Fruit fly (Drosophila melanogaster) whole organism, embryonic: ENCODE data around the gene nSMase.
A peak's percentile ranks its signal among the peaks of the same experiment; 100 is the strongest.

ENCODE experiments used
- Bteb2 ChIP-seq: fragments of 200-800 bp; sonication (Bioruptor generic); optimal IDR thresholded peaks from 2 replicates; lab custom pipeline; 2016; ENCODE audit warnings: missing biosample characterization, missing genetic modification characterization
- CG10543 ChIP-seq: fragments of 200-800 bp; sonication (Bioruptor generic); optimal IDR thresholded peaks from 3 replicates; lab custom pipeline; 2017; ENCODE audit warnings: missing biosample characterization, mild to moderate bottlenecking, missing genetic modification characterization, moderate library complexity
- CG10959 ChIP-seq: fragments of 200-800 bp; sonication (Bioruptor generic); IDR thresholded peaks from 2 replicates; pipeline ENCODE4 v1.3.6; 2022; ENCODE audit warnings: missing biosample characterization, missing genetic modification characterization
- CG11398 ChIP-seq: fragments of 200-800 bp; sonication (Bioruptor generic); optimal IDR thresholded peaks from 2 replicates; lab custom pipeline; 2016; ENCODE audit warnings: missing biosample characterization, missing genetic modification characterization
- CG12942 ChIP-seq: fragments of 200-800 bp; sonication (Bioruptor generic); optimal IDR thresholded peaks from 3 replicates; lab custom pipeline; 2016; ENCODE audit warnings: missing biosample characterization, missing genetic modification characterization
- CG15073 ChIP-seq: fragments of 200-800 bp; sonication (Bioruptor generic); optimal IDR thresholded peaks from 2 replicates; lab custom pipeline; 2016; ENCODE audit warnings: missing biosample characterization, missing genetic modification characterization
- CG15514 ChIP-seq: fragments of 200-800 bp; sonication (Bioruptor generic); optimal IDR thresholded peaks from 3 replicates; lab custom pipeline; 2017; ENCODE audit warnings: missing biosample characterization, missing genetic modification characterization, mild to moderate bottlenecking, moderate library complexity, missing genetic modification reagents
- CG1602 ChIP-seq: fragments of 200-800 bp; sonication (Bioruptor generic); optimal IDR thresholded peaks from 3 replicates; lab custom pipeline; 2016; ENCODE audit warnings: missing biosample characterization, missing genetic modification characterization
- CG1792 ChIP-seq: fragments of 200-800 bp; sonication (Bioruptor generic); optimal IDR thresholded peaks from 2 replicates; lab custom pipeline; 2016; ENCODE audit warnings: missing biosample characterization, missing genetic modification characterization
- CG18476 ChIP-seq: fragments of 200-800 bp; sonication (Bioruptor generic); optimal IDR thresholded peaks from 2 replicates; lab custom pipeline; 2016; ENCODE audit warnings: missing biosample characterization, mild to moderate bottlenecking, missing genetic modification characterization
- CG2875 ChIP-seq: fragments of 200-800 bp; sonication (Bioruptor generic); optimal IDR thresholded peaks from 2 replicates; lab custom pipeline; 2017; ENCODE audit warnings: missing biosample characterization, mild to moderate bottlenecking, missing genetic modification characterization, missing genetic modification reagents
- CG3065 ChIP-seq: fragments of 200-800 bp; sonication (Bioruptor generic); optimal IDR thresholded peaks from 2 replicates; lab custom pipeline; 2016; ENCODE audit warnings: missing biosample characterization, missing genetic modification characterization
- CG31441 ChIP-seq: fragments of 200-800 bp; sonication (Bioruptor generic); IDR thresholded peaks from 2 replicates; pipeline ENCODE4 v1.3.6; 2022; ENCODE audit warnings: missing biosample characterization, missing genetic modification characterization
- CG7357 ChIP-seq: fragments of 200-800 bp; sonication (Bioruptor generic); IDR thresholded peaks from 3 replicates; pipeline ENCODE4 v1.3.6; 2022; ENCODE audit warnings: missing biosample characterization, missing genetic modification characterization
- CG7786 ChIP-seq: fragments of 200-800 bp; sonication (Bioruptor generic); optimal IDR thresholded peaks from 2 replicates; lab custom pipeline; 2016; ENCODE audit warnings: missing biosample characterization, missing genetic modification characterization
- CG8281 ChIP-seq: fragments of 200-800 bp; sonication (Bioruptor generic); optimal IDR thresholded peaks from 2 replicates; lab custom pipeline; 2018; ENCODE audit warnings: missing biosample characterization, mild to moderate bottlenecking, missing genetic modification characterization, moderate library complexity
- CG8944 ChIP-seq: fragments of 200-800 bp; sonication (Bioruptor generic); optimal IDR thresholded peaks from 3 replicates; lab custom pipeline; 2016; ENCODE audit warnings: missing biosample characterization, missing genetic modification characterization
- D19B ChIP-seq: fragments of 200-800 bp; sonication (Bioruptor generic); optimal IDR thresholded peaks from 2 replicates; lab custom pipeline; 2017; ENCODE audit warnings: missing biosample characterization, mild to moderate bottlenecking, missing genetic modification characterization
- E2f1 ChIP-seq: fragments of 200-800 bp; sonication (Bioruptor generic); IDR thresholded peaks from 2 replicates; pipeline ENCODE4 v1.3.6; 2022; ENCODE audit warnings: missing biosample characterization, missing genetic modification characterization
- Hey ChIP-seq: fragments of 200-800 bp; sonication (Bioruptor generic); optimal IDR thresholded peaks from 3 replicates; lab custom pipeline; 2018; ENCODE audit warnings: missing biosample characterization, mild to moderate bottlenecking, missing genetic modification characterization
- Hmr ChIP-seq: fragments of 200-800 bp; sonication (Bioruptor generic); optimal IDR thresholded peaks from 3 replicates; lab custom pipeline; 2017; ENCODE audit warnings: mild to moderate bottlenecking, missing biosample characterization, missing genetic modification reagents, missing genetic modification characterization
- Hr51 ChIP-seq, 2 experiments: fragments of 200-800 bp; sonication (Bioruptor generic); optimal IDR thresholded peaks; 2 replicates in 1 of 2; 3 replicates in 1 of 2; lab custom pipeline; 2016 to 2018; ENCODE audit warnings: missing biosample characterization in 2 of 2, missing genetic modification characterization in 2 of 2, mild to moderate bottlenecking in 1 of 2, moderate library complexity in 1 of 2
- Kr ChIP-seq: fragments of 200-800 bp; sonication (Bioruptor generic); optimal IDR thresholded peaks from 2 replicates; lab custom pipeline; 2017; ENCODE audit warnings: missing biosample characterization, mild to moderate bottlenecking, missing genetic modification characterization
- Max ChIP-seq: fragments of 200-800 bp; sonication (Bioruptor generic); optimal IDR thresholded peaks from 2 replicates; lab custom pipeline; 2016; ENCODE audit warnings: missing biosample characterization, mild to moderate bottlenecking, missing genetic modification characterization
- Myb ChIP-seq: fragments of 200-800 bp; sonication (Bioruptor generic); optimal IDR thresholded peaks from 2 replicates; lab custom pipeline; 2016; ENCODE audit warnings: missing biosample characterization, missing genetic modification characterization
- Nf-YC ChIP-seq: fragments of 200-800 bp; optimal IDR thresholded peaks from 3 replicates; lab custom pipeline; 2019; ENCODE audit warnings: missing biosample characterization, mild to moderate bottlenecking, missing genetic modification characterization, moderate library complexity
- PHDP ChIP-seq: fragments of 200-800 bp; sonication (Bioruptor generic); optimal IDR thresholded peaks from 3 replicates; lab custom pipeline; 2018; ENCODE audit warnings: missing biosample characterization, mild to moderate bottlenecking, missing genetic modification characterization, moderate library complexity
- Pdp1 ChIP-seq, 2 experiments: fragments of 200-800 bp; sonication (Bioruptor generic); optimal IDR thresholded peaks; 3 replicates each; lab custom pipeline; 2016; ENCODE audit warnings: missing biosample characterization in 2 of 2, missing genetic modification characterization in 2 of 2, mild to moderate bottlenecking in 1 of 2, moderate library complexity in 1 of 2
- Sin3A ChIP-seq: fragments of >200 bp; optimal IDR thresholded peaks from 2 replicates; lab custom pipeline; 2018
- Tbp ChIP-seq: fragments of >200 bp; optimal IDR thresholded peaks from 2 replicates; lab custom pipeline; 2018; ENCODE audit warnings: missing biosample characterization, missing genetic modification characterization
- YL-1 ChIP-seq: fragments of 200-800 bp; sonication (Bioruptor generic); optimal IDR thresholded peaks from 3 replicates; lab custom pipeline; 2017; ENCODE audit warnings: missing biosample characterization, mild to moderate bottlenecking, missing genetic modification characterization
- bab2 ChIP-seq: fragments of 200-800 bp; sonication (Bioruptor generic); optimal IDR thresholded peaks from 2 replicates; lab custom pipeline; 2016; ENCODE audit warnings: missing biosample characterization, missing genetic modification characterization
- bsh ChIP-seq, 2 experiments: fragments of 200-800 bp; sonication (Bioruptor generic); optimal IDR thresholded peaks; 2 replicates each; lab custom pipeline; 2017 to 2018; ENCODE audit warnings: mild to moderate bottlenecking in 2 of 2, missing biosample characterization in 2 of 2, missing genetic modification characterization in 2 of 2, moderate library complexity in 1 of 2
- cg ChIP-seq: fragments of 200-800 bp; sonication (Bioruptor generic); optimal IDR thresholded peaks from 3 replicates; lab custom pipeline; 2019; ENCODE audit warnings: missing biosample characterization, mild to moderate bottlenecking, missing genetic modification characterization, moderate library complexity
- dimm ChIP-seq: fragments of 200-800 bp; sonication (Bioruptor generic); IDR thresholded peaks from 2 replicates; pipeline ENCODE4 v1.3.6; 2022; ENCODE audit warnings: missing biosample characterization, missing genetic modification characterization
- fd102C ChIP-seq: fragments of 200-800 bp; sonication (Bioruptor generic); optimal IDR thresholded peaks from 2 replicates; lab custom pipeline; 2018; ENCODE audit warnings: missing biosample characterization, mild to moderate bottlenecking, missing genetic modification characterization, moderate library complexity
- ham ChIP-seq: fragments of 200-800 bp; sonication (Bioruptor generic); IDR thresholded peaks from 2 replicates; pipeline ENCODE4 v1.3.6; 2022; ENCODE audit warnings: missing biosample characterization, missing genetic modification characterization
- insv ChIP-seq, 2 experiments: fragments of 200-800 bp; sonication (Bioruptor generic); optimal IDR thresholded peaks; 3 replicates each; lab custom pipeline; 2016 to 2018; ENCODE audit warnings: missing biosample characterization in 2 of 2, missing genetic modification characterization in 2 of 2
- kah ChIP-seq: fragments of 200-800 bp; sonication (Bioruptor generic); optimal IDR thresholded peaks from 2 replicates; lab custom pipeline; 2018; ENCODE audit warnings: missing biosample characterization, mild to moderate bottlenecking, missing genetic modification characterization
- knrl ChIP-seq: fragments of 200-800 bp; sonication (Bioruptor generic); IDR thresholded peaks from 3 replicates; pipeline ENCODE4 v1.3.6; 2022; ENCODE audit warnings: missing biosample characterization, missing genetic modification characterization; ENCODE audit not compliant: partially characterized antibody
- lov ChIP-seq, 2 experiments: fragments of 200-800 bp in 1 of 2; fragments of >200 bp in 1 of 2; sonication (Bioruptor generic) in 1 of 2; IDR thresholded peaks in 1 of 2; optimal IDR thresholded peaks in 1 of 2; 2 replicates in 1 of 2; 3 replicates in 1 of 2; pipeline versions ENCODE4 v1.3.6 to Lab custom; 2017 to 2022; ENCODE audit warnings: missing biosample characterization in 1 of 2, missing genetic modification characterization in 1 of 2
- sd ChIP-seq: fragments of 200-800 bp; sonication (Bioruptor generic); optimal IDR thresholded peaks from 3 replicates; lab custom pipeline; 2018; ENCODE audit warnings: missing biosample characterization, mild to moderate bottlenecking, missing genetic modification characterization, moderate library complexity
- so ChIP-seq: fragments of 200-800 bp; sonication (Bioruptor generic); IDR thresholded peaks from 3 replicates; pipeline ENCODE4 v1.3.6; 2022; ENCODE audit warnings: missing biosample characterization, missing genetic modification characterization
- tgo ChIP-seq: fragments of 200-800 bp; sonication (Bioruptor generic); IDR thresholded peaks from 3 replicates; pipeline ENCODE4 v1.3.6; 2022; ENCODE audit warnings: missing biosample characterization, missing genetic modification characterization
- tna ChIP-seq: fragments of 200-800 bp; sonication (Bioruptor generic); IDR thresholded peaks from 2 replicates; pipeline ENCODE4 v1.3.6; 2022; ENCODE audit warnings: missing biosample characterization, missing genetic modification characterization; ENCODE audit not compliant: partially characterized antibody
- trem ChIP-seq: fragments of 200-800 bp; optimal IDR thresholded peaks from 3 replicates; lab custom pipeline; 2019; ENCODE audit warnings: missing biosample characterization, mild to moderate bottlenecking, missing genetic modification characterization, moderate library complexity
- unc-4 ChIP-seq: fragments of 200-800 bp; sonication (Bioruptor generic); IDR thresholded peaks from 2 replicates; pipeline ENCODE4 v1.3.6; 2022; ENCODE audit warnings: missing biosample characterization, missing genetic modification characterization; ENCODE audit not compliant: partially characterized antibody
- wor ChIP-seq: fragments of 200-800 bp; sonication (Bioruptor generic); IDR thresholded peaks from 2 replicates; pipeline ENCODE4 v1.3.6; 2022; ENCODE audit warnings: missing biosample characterization, missing genetic modification characterization

nSMase gene

dm6 chr3L:3251659-3252490, 32.9 kb downstream of the nSMase start (continued):
- TF ChIP-seq CG1602 (GFP tag; lab: Kevin White, UChicago) (no peak), cg (no peak), bsh (GFP tag; optimal IDR thresholded peaks at IDR 0.05; lab: Kevin White, UChicago) (peak in 1 of 2 experiments; percentile 2), insv (GFP tag; optimal IDR thresholded peaks at IDR 0.05; lab: Kevin White, UChicago) (no peak), D19B (GFP tag; lab: Kevin White, UChicago) (no peak), lov (optimal IDR thresholded peaks at IDR 0.05; lab: Kevin White, UChicago) (no peak), lov (GFP tag; IDR thresholded peaks at IDR 0.05; lab: Robert Waterston, UW) (no peak), Sin3A (lab: Kevin White, UChicago) (no peak), CG3065 (no peak), tna (GFP tag; lab: Robert Waterston, UW) (no peak), Hmr (peak; percentile 15), CG1792 (no peak), unc-4 (GFP tag; lab: Robert Waterston, UW) (no peak), Myb (GFP tag; lab: Kevin White, UChicago) (peak; percentile 94), Tbp (no peak), CG10543 (no peak), Bteb2 (GFP tag; lab: Kevin White, UChicago) (no peak), CG31441 (GFP tag; lab: Robert Waterston, UW) (no peak), CG15073 (no peak), tgo (GFP tag; lab: Robert Waterston, UW) (no peak; the same call in 2 of the 3 replicates), trem (tag; lab: Kevin White, UChicago) (no peak), Nf-YC (tag; lab: Kevin White, UChicago) (no peak), CG8944 (GFP tag; lab: Kevin White, UChicago) (no peak), PHDP (tag; lab: Kevin White, UChicago) (no peak), CG18476 (GFP tag; lab: Kevin White, UChicago) (no peak), E2f1 (GFP tag; lab: Robert Waterston, UW) (no peak), YL-1 (GFP tag; lab: Kevin White, UChicago) (no peak), kah (GFP tag; lab: Kevin White, UChicago) (no peak), Hey (tag; lab: Kevin White, UChicago) (no peak), CG12942 (GFP tag; lab: Kevin White, UChicago) (no peak), dimm (GFP tag; lab: Robert Waterston, UW) (no peak), CG11398 (no peak), CG10959 (GFP tag; lab: Robert Waterston, UW) (no peak), knrl (GFP tag; lab: Robert Waterston, UW) (peak; percentile 30; the same call in 1 of the 3 replicates), CG7786 (no peak), CG2875 (GFP tag; lab: Kevin White, UChicago) (no peak), ham (GFP tag; lab: Robert Waterston, UW) (no peak), CG7357 (GFP tag; lab: Robert Waterston, UW) (no peak), so (GFP tag; lab: Robert Waterston, UW) (no peak), bab2 (GFP tag; lab: Kevin White, UChicago) (no peak), CG8281 (no peak), CG15514 (GFP tag; lab: Kevin White, UChicago) (peak; percentile 23), Max (no peak), Hr51 (GFP tag; optimal IDR thresholded peaks at IDR 0.05; lab: Kevin White, UChicago) (peak in 1 of 2 experiments; percentile 8), Pdp1 (GFP tag; optimal IDR thresholded peaks at IDR 0.05; lab: Kevin White, UChicago) (no peak), sd (tag; lab: Kevin White, UChicago) (no peak), wor (GFP tag; lab: Robert Waterston, UW) (no peak), Kr (GFP tag; lab: Kevin White, UChicago) (no peak), fd102C (GFP tag; lab: Kevin White, UChicago) (no peak)
